Fruit fly (Drosophila melanogaster): Measurements from ENCODE around the gene sky.

sky gene

dm6 chr2L:20823196-20824105 lies 95.3 kb downstream of the sky start:
- peak; percentile 92 for TF ChIP-seq GATAd (GFP tag; optimal IDR thresholded peaks at IDR 0.05)
- TF ChIP-seq Sp1 (GFP tag; optimal IDR thresholded peaks at IDR 0.05), result peak; percentile 13
- peak; percentile 70 for TF ChIP-seq jim (GFP tag; optimal IDR thresholded peaks at IDR 0.05)
- peak; percentile 0 for TF ChIP-seq fru (GFP tag; optimal IDR thresholded peaks at IDR 0.05)
- TF ChIP-seq Rel (GFP tag; optimal IDR thresholded peaks at IDR 0.05), result peak; percentile 84
- peak; percentile 100 for TF ChIP-seq Rel (tag; optimal IDR thresholded peaks at IDR 0.05)
- no peak for TF ChIP-seq lola (GFP tag; optimal IDR thresholded peaks at IDR 0.05)
- peak; percentile 13 for TF ChIP-seq psq (GFP tag; optimal IDR thresholded peaks at IDR 0.05)
- peak; percentile 74 for TF ChIP-seq Vsx2 (GFP tag; optimal IDR thresholded peaks at IDR 0.05; ENCODE audit: partially characterized antibody)
- peak; percentile 33 for TF ChIP-seq rgr (GFP tag; optimal IDR thresholded peaks at IDR 0.05)
- TF ChIP-seq sage (GFP tag; optimal IDR thresholded peaks at IDR 0.05), result no peak
- peak; percentile 76 to 79 for TF ChIP-seq dl (GFP tag; optimal IDR thresholded peaks at IDR 0.05; ENCODE audit: insufficient read depth in 1 of 2, partially characterized antibody in 2 of 2)
- peak; percentile 33 for TF ChIP-seq Hr83 (GFP tag; optimal IDR thresholded peaks at IDR 0.05; ENCODE audit: poor library complexity, severe bottlenecking)
- TF ChIP-seq CrebA (GFP tag; optimal IDR thresholded peaks at IDR 0.05; ENCODE audit: borderline replicate concordance), result peak; percentile 65
- peak; percentile 68 for TF ChIP-seq h (GFP tag; optimal IDR thresholded peaks at IDR 0.05)
- TF ChIP-seq Dif (GFP tag; optimal IDR thresholded peaks at IDR 0.05; ENCODE audit: partially characterized antibody), result peak; percentile 92
- TF ChIP-seq Mio (GFP tag; optimal IDR thresholded peaks at IDR 0.05), result no peak
- peak; percentile 6 for TF ChIP-seq brk (GFP tag; optimal IDR thresholded peaks at IDR 0.05)
- TF ChIP-seq usp (GFP tag; optimal IDR thresholded peaks at IDR 0.05), result no peak
- peak; percentile 91 for TF ChIP-seq Myc (optimal IDR thresholded peaks at IDR 0.05)
- TF ChIP-seq HLH106 (tag; optimal IDR thresholded peaks at IDR 0.05), result peak; percentile 49
- TF ChIP-seq N (GFP tag; optimal IDR thresholded peaks at IDR 0.05), result no peak
- TF ChIP-seq br (GFP tag; optimal IDR thresholded peaks at IDR 0.05), result peak; percentile 59
- TF ChIP-seq woc (GFP tag; optimal IDR thresholded peaks at IDR 0.05), result peak; percentile 48

dm6 chr2L:20822489-20823195 lies 96.1 kb downstream of the sky start, which contains the start of gene CG9331:
Gene CG9331 (plus strand): TSS chr2L:20822828.
- TF ChIP-seq GATAd (GFP tag; optimal IDR thresholded peaks at IDR 0.05), result no peak
- TF ChIP-seq jim (GFP tag; optimal IDR thresholded peaks at IDR 0.05), result no peak
- no peak for TF ChIP-seq dsf (GFP tag; optimal IDR thresholded peaks at IDR 0.05; ENCODE audit: borderline replicate concordance)
- no peak for TF ChIP-seq br (GFP tag; optimal IDR thresholded peaks at IDR 0.05)
- TF ChIP-seq Hnf4 (GFP tag; optimal IDR thresholded peaks at IDR 0.05), result no peak
- TF ChIP-seq rgr (GFP tag; optimal IDR thresholded peaks at IDR 0.05), result no peak
- TF ChIP-seq Hr78 (GFP tag; optimal IDR thresholded peaks at IDR 0.05), result no peak
- TF ChIP-seq ey (GFP tag; optimal IDR thresholded peaks at IDR 0.05), result no peak
- no peak for TF ChIP-seq Rel (GFP tag; optimal IDR thresholded peaks at IDR 0.05)
- TF ChIP-seq Rel (tag; optimal IDR thresholded peaks at IDR 0.05), result peak; percentile 56
- peak; percentile 38 for TF ChIP-seq Dif (GFP tag; optimal IDR thresholded peaks at IDR 0.05; ENCODE audit: partially characterized antibody)
- no peak for TF ChIP-seq sage (GFP tag; optimal IDR thresholded peaks at IDR 0.05)
- no peak for TF ChIP-seq pan (optimal IDR thresholded peaks at IDR 0.05)
- TF ChIP-seq brk (GFP tag; optimal IDR thresholded peaks at IDR 0.05), result no peak
- TF ChIP-seq Abd-B (GFP tag; optimal IDR thresholded peaks at IDR 0.05), result no peak
- TF ChIP-seq fru (GFP tag; optimal IDR thresholded peaks at IDR 0.05), result no peak
- no peak for TF ChIP-seq Dfd (GFP tag; optimal IDR thresholded peaks at IDR 0.05)
- peak; percentile 53 for TF ChIP-seq Vsx2 (GFP tag; optimal IDR thresholded peaks at IDR 0.05; ENCODE audit: partially characterized antibody)
- no peak for TF ChIP-seq N (GFP tag; optimal IDR thresholded peaks at IDR 0.05)
- no peak for TF ChIP-seq CG9705 (GFP tag; optimal IDR thresholded peaks at IDR 0.05)
- TF ChIP-seq dmrt93B (GFP tag; optimal IDR thresholded peaks at IDR 0.05), result no peak
- TF ChIP-seq CrebA (GFP tag; optimal IDR thresholded peaks at IDR 0.05; ENCODE audit: borderline replicate concordance), result no peak
- no peak for TF ChIP-seq OdsH (GFP tag; optimal IDR thresholded peaks at IDR 0.05)
- TF ChIP-seq h (GFP tag; optimal IDR thresholded peaks at IDR 0.05), result no peak
- TF ChIP-seq woc (GFP tag; optimal IDR thresholded peaks at IDR 0.05), result peak; percentile 5
- TF ChIP-seq foxo (GFP tag; optimal IDR thresholded peaks at IDR 0.05), result no peak
- TF ChIP-seq sv (GFP tag; optimal IDR thresholded peaks at IDR 0.05), result no peak
- TF ChIP-seq Sp1 (GFP tag; optimal IDR thresholded peaks at IDR 0.05), result no peak
- TF ChIP-seq HLH106 (tag; optimal IDR thresholded peaks at IDR 0.05), result no peak
- TF ChIP-seq Myc (optimal IDR thresholded peaks at IDR 0.05), result no peak
- peak in 1 of 2 experiments; percentile 59 for TF ChIP-seq dl (GFP tag; optimal IDR thresholded peaks at IDR 0.05; ENCODE audit: insufficient read depth in 1 of 2, partially characterized antibody in 2 of 2)
- TF ChIP-seq psq (GFP tag; optimal IDR thresholded peaks at IDR 0.05), result peak; percentile 14
- TF ChIP-seq Jra (GFP tag; optimal IDR thresholded peaks at IDR 0.05), result no peak
- no peak for TF ChIP-seq Hr83 (GFP tag; optimal IDR thresholded peaks at IDR 0.05; ENCODE audit: poor library complexity, severe bottlenecking)
- no peak for TF ChIP-seq usp (GFP tag; optimal IDR thresholded peaks at IDR 0.05)
- TF ChIP-seq Mio (GFP tag; optimal IDR thresholded peaks at IDR 0.05), result no peak
- TF ChIP-seq tai (GFP tag; optimal IDR thresholded peaks at IDR 0.05), result no peak
- TF ChIP-seq lola (GFP tag; optimal IDR thresholded peaks at IDR 0.05), result no peak
- no peak for TF ChIP-seq CG32264 (GFP tag; optimal IDR thresholded peaks at IDR 0.05)
